Worm (Caenorhabditis elegans) whole organism, mixed stage, embryonic: Measurements from ENCODE around the gene K09C4.2.

Experiments used
- blmp-1 ChIP-seq: fragments of 150-350 bp; optimal IDR thresholded peaks from 2 replicates; lab custom pipeline; 2014; ENCODE audit warnings: missing biosample characterization, missing genetic modification characterization
- ces-1 ChIP-seq: fragments of 150-350 bp; optimal IDR thresholded peaks from 2 replicates; lab custom pipeline; 2014; ENCODE audit warnings: missing biosample characterization, missing genetic modification reagents, missing genetic modification characterization
- lin-32 ChIP-seq: fragments of 200-800 bp; sonication (Bioruptor generic); optimal IDR thresholded peaks from 2 replicates; lab custom pipeline; 2018; ENCODE audit warnings: mild to moderate bottlenecking, missing genetic modification characterization, missing compliant biosample characterization
- nhr-76 ChIP-seq: sonication (generic microtip); optimal IDR thresholded peaks from 2 replicates; lab custom pipeline; 2017; ENCODE audit warnings: missing biosample characterization, missing genetic modification characterization
- unc-62 ChIP-seq: fragments of 150-350 bp; optimal IDR thresholded peaks from 2 replicates; lab custom pipeline; 2014; ENCODE audit warnings: missing biosample characterization, missing genetic modification reagents, missing genetic modification characterization
- ztf-11 ChIP-seq: fragments of 150-350 bp; optimal IDR thresholded peaks from 2 replicates; lab custom pipeline; 2014; ENCODE audit warnings: missing biosample characterization, missing genetic modification characterization

- TF ChIP-seq ces-1 (GFP tag; lab: Kevin White, UChicago) (no peak), unc-62 (no peak), blmp-1 (tag; lab: Kevin White, UChicago) (no peak), lin-32 (GFP tag; lab: Kevin White, UChicago) (no peak), nhr-76 (tag; lab: Kevin White, UChicago) (no peak), ztf-11 (tag; lab: Kevin White, UChicago) (no peak)
These were observed 33.7 kb upstream of the K09C4.2 start, which contains the start of gene fbxb-71 for ce11 chrX:3262600-3262999.
